Worm (Caenorhabditis elegans) whole organism, L2 larva: Measurements from ENCODE around the gene ZK1290.15.

Source experiments
- C34F6.9 ChIP-seq: fragments of 150-350 bp; optimal IDR thresholded peaks from 2 replicates; lab custom pipeline; 2014; ENCODE audit warnings: missing biosample characterization, missing genetic modification characterization
- F13H6.1 ChIP-seq: sonication (generic microtip); optimal IDR thresholded peaks from 2 replicates; lab custom pipeline; 2016; ENCODE audit warnings: missing genetic modification characterization, missing compliant biosample characterization
- R02D3.7 ChIP-seq: fragments of 150-350 bp; optimal IDR thresholded peaks from 2 replicates; lab custom pipeline; 2014; ENCODE audit warnings: missing biosample characterization, missing genetic modification characterization
- Y55F3AM.14 ChIP-seq: fragments of 200-800 bp; sonication (Bioruptor generic); optimal IDR thresholded peaks from 2 replicates; lab custom pipeline; 2018; ENCODE audit warnings: mild to moderate bottlenecking, missing genetic modification characterization, missing compliant biosample characterization
- ZK546.5 ChIP-seq: sonication (generic microtip); optimal IDR thresholded peaks from 2 replicates; lab custom pipeline; 2017; ENCODE audit warnings: missing biosample characterization, missing genetic modification characterization
- alr-1 ChIP-seq: fragments of 150-350 bp; optimal IDR thresholded peaks from 2 replicates; lab custom pipeline; 2014; ENCODE audit warnings: missing biosample characterization, missing genetic modification characterization
- aly-2 ChIP-seq: fragments of 150-350 bp; optimal IDR thresholded peaks from 2 replicates; lab custom pipeline; 2014; ENCODE audit warnings: missing biosample characterization, missing genetic modification characterization
- blmp-1 ChIP-seq: sonication (generic microtip); optimal IDR thresholded peaks from 2 replicates; lab custom pipeline; 2017; ENCODE audit warnings: missing genetic modification characterization, mild to moderate bottlenecking, missing compliant biosample characterization, antibody characterized with exemption, moderate library complexity; ENCODE audit not compliant: insufficient read depth
- ceh-16 ChIP-seq: fragments of 150-350 bp; optimal IDR thresholded peaks from 2 replicates; lab custom pipeline; 2014; ENCODE audit warnings: missing biosample characterization, missing genetic modification characterization
- ceh-82 ChIP-seq: fragments of 150-350 bp; optimal IDR thresholded peaks from 2 replicates; lab custom pipeline; 2014; ENCODE audit warnings: missing biosample characterization, missing genetic modification characterization
- crh-2 ChIP-seq: sonication (generic microtip); optimal IDR thresholded peaks from 2 replicates; lab custom pipeline; 2017; ENCODE audit warnings: missing biosample characterization, missing genetic modification characterization
- dmd-4 ChIP-seq: sonication (generic microtip); optimal IDR thresholded peaks from 2 replicates; lab custom pipeline; 2017; ENCODE audit warnings: missing biosample characterization, missing genetic modification characterization
- egl-27 ChIP-seq: sonication (generic microtip); optimal IDR thresholded peaks from 3 replicates; lab custom pipeline; 2017; ENCODE audit warnings: missing biosample characterization, missing genetic modification reagents, missing genetic modification characterization
- elt-1 ChIP-seq: fragments of 150-350 bp; optimal IDR thresholded peaks from 2 replicates; lab custom pipeline; 2014; ENCODE audit warnings: missing biosample characterization, missing genetic modification characterization
- elt-3 ChIP-seq: sonication (generic microtip); optimal IDR thresholded peaks from 2 replicates; lab custom pipeline; 2017; ENCODE audit warnings: missing biosample characterization, missing genetic modification characterization
- fos-1 ChIP-seq: fragments of 150-350 bp; optimal IDR thresholded peaks from 2 replicates; lab custom pipeline; 2014; ENCODE audit warnings: missing biosample characterization, missing genetic modification characterization
- gmeb-1 ChIP-seq: fragments of 150-350 bp; optimal IDR thresholded peaks from 2 replicates; lab custom pipeline; 2014; ENCODE audit warnings: missing biosample characterization, missing genetic modification characterization
- lin-11 ChIP-seq: fragments of 150-350 bp; sonication (generic microtip); optimal IDR thresholded peaks from 2 replicates; lab custom pipeline; 2014; ENCODE audit warnings: missing biosample characterization, missing genetic modification characterization, inconsistent platforms, mixed read lengths
- lin-13 ChIP-seq: fragments of 150-350 bp; optimal IDR thresholded peaks from 2 replicates; lab custom pipeline; 2014; ENCODE audit warnings: missing biosample characterization, missing genetic modification reagents, missing genetic modification characterization
- lin-39 ChIP-seq: fragments of 150-350 bp; optimal IDR thresholded peaks from 2 replicates; lab custom pipeline; 2014; ENCODE audit warnings: missing biosample characterization, missing genetic modification reagents, missing genetic modification characterization
- lsy-2 ChIP-seq, 2 experiments: fragments of 150-350 bp in 1 of 2; sonication (generic microtip) in 1 of 2; optimal IDR thresholded peaks; 2 replicates each; lab custom pipeline; 2014 to 2017; ENCODE audit warnings: missing biosample characterization in 2 of 2, missing genetic modification characterization in 2 of 2
- mab-5 ChIP-seq: fragments of 150-350 bp; optimal IDR thresholded peaks from 2 replicates; lab custom pipeline; 2014; ENCODE audit warnings: missing biosample characterization, missing genetic modification characterization
- mbf-1 ChIP-seq: sonication (generic microtip); optimal IDR thresholded peaks from 2 replicates; lab custom pipeline; 2017; ENCODE audit warnings: missing biosample characterization, missing genetic modification characterization
- mdl-1 ChIP-seq, 2 experiments: fragments of 150-350 bp in 1 of 2; sonication (generic microtip) in 1 of 2; optimal IDR thresholded peaks; 2 replicates each; lab custom pipeline; 2017; ENCODE audit warnings: missing biosample characterization in 2 of 2, missing genetic modification characterization in 2 of 2
- nhr-10 ChIP-seq: sonication (generic microtip); optimal IDR thresholded peaks from 2 replicates; lab custom pipeline; 2017; ENCODE audit warnings: missing biosample characterization, missing genetic modification characterization
- nhr-12 ChIP-seq: fragments of 150-350 bp; optimal IDR thresholded peaks from 2 replicates; lab custom pipeline; 2014; ENCODE audit warnings: missing biosample characterization, missing genetic modification characterization
- nhr-129 ChIP-seq: fragments of 150-350 bp; optimal IDR thresholded peaks from 2 replicates; lab custom pipeline; 2014; ENCODE audit warnings: missing biosample characterization, missing genetic modification characterization
- nhr-21 ChIP-seq: fragments of 150-350 bp; optimal IDR thresholded peaks from 2 replicates; lab custom pipeline; 2014; ENCODE audit warnings: missing biosample characterization, missing genetic modification characterization
- nhr-237 ChIP-seq: fragments of 150-350 bp; optimal IDR thresholded peaks from 2 replicates; lab custom pipeline; 2014; ENCODE audit warnings: missing biosample characterization, missing genetic modification characterization
- nhr-25 ChIP-seq: fragments of 150-350 bp; sonication (generic microtip); optimal IDR thresholded peaks from 3 replicates; lab custom pipeline; 2014; ENCODE audit warnings: missing biosample characterization, missing genetic modification characterization
- nhr-6 ChIP-seq: fragments of 150-350 bp; optimal IDR thresholded peaks from 2 replicates; lab custom pipeline; 2014; ENCODE audit warnings: missing biosample characterization, missing genetic modification characterization
- nhr-77 ChIP-seq: fragments of 150-350 bp; optimal IDR thresholded peaks from 2 replicates; lab custom pipeline; 2014; ENCODE audit warnings: missing biosample characterization, missing genetic modification characterization
- peb-1 ChIP-seq: fragments of 150-350 bp; optimal IDR thresholded peaks from 2 replicates; lab custom pipeline; 2014; ENCODE audit warnings: missing biosample characterization, missing genetic modification characterization
- sem-4 ChIP-seq: fragments of 150-350 bp; optimal IDR thresholded peaks from 2 replicates; lab custom pipeline; 2014; ENCODE audit warnings: missing biosample characterization, missing genetic modification reagents, missing genetic modification characterization
- skn-1 ChIP-seq: sonication (generic microtip); optimal IDR thresholded peaks from 2 replicates; lab custom pipeline; 2017; ENCODE audit warnings: missing biosample characterization, missing genetic modification characterization
- sma-3 ChIP-seq: sonication (generic microtip); optimal IDR thresholded peaks from 2 replicates; lab custom pipeline; 2016; ENCODE audit warnings: missing genetic modification reagents, missing genetic modification characterization, missing compliant biosample characterization
- sma-9 ChIP-seq, 2 experiments: fragments of 150-350 bp in 1 of 2; sonication (generic microtip) in 1 of 2; optimal IDR thresholded peaks; 2 replicates each; lab custom pipeline; 2014 to 2016; ENCODE audit warnings: missing genetic modification characterization in 2 of 2, mild to moderate bottlenecking in 1 of 2, missing biosample characterization in 1 of 2, missing compliant biosample characterization in 1 of 2, missing genetic modification reagents in 1 of 2, moderate library complexity in 1 of 2
- snpc-4 ChIP-seq: fragments of 150-350 bp; optimal IDR thresholded peaks from 2 replicates; lab custom pipeline; 2014; ENCODE audit warnings: missing biosample characterization, missing genetic modification characterization
- unc-39 ChIP-seq: fragments of 150-350 bp; optimal IDR thresholded peaks from 2 replicates; lab custom pipeline; 2014; ENCODE audit warnings: missing biosample characterization, missing genetic modification characterization
- unc-55 ChIP-seq: fragments of 150-350 bp; sonication (generic microtip); optimal IDR thresholded peaks from 3 replicates; lab custom pipeline; 2014; ENCODE audit warnings: missing biosample characterization, missing genetic modification reagents, missing genetic modification characterization
- zag-1 ChIP-seq: fragments of 150-350 bp; optimal IDR thresholded peaks from 2 replicates; lab custom pipeline; 2014; ENCODE audit warnings: missing biosample characterization, missing genetic modification characterization
- ztf-1 ChIP-seq: fragments of 200-800 bp; sonication (Bioruptor generic); conservative IDR thresholded peaks from 2 replicates; pipeline ENCODE4 v1.3.6; 2022; ENCODE audit warnings: missing genetic modification characterization, missing compliant biosample characterization
- ztf-11 ChIP-seq: sonication (generic microtip); optimal IDR thresholded peaks from 2 replicates; lab custom pipeline; 2017; ENCODE audit warnings: missing biosample characterization, missing genetic modification characterization
- ztf-4 ChIP-seq: fragments of 150-350 bp; optimal IDR thresholded peaks from 2 replicates; lab custom pipeline; 2014; ENCODE audit warnings: missing biosample characterization, missing genetic modification characterization

The ZK1290.15 gene

ce11 chrII:7523281-7523680, at the start of gene ZK1290.15:
Gene ZK1290.15 (plus strand): TSS chrII:7523581.
- no peak for TF ChIP-seq crh-2 (tag; lab: Kevin White, UChicago)
- no peak for TF ChIP-seq nhr-77 (tag; lab: Kevin White, UChicago)
- TF ChIP-seq R02D3.7 (tag; lab: Kevin White, UChicago) = no peak
- no peak for TF ChIP-seq elt-3 (tag; lab: Kevin White, UChicago)
- TF ChIP-seq dmd-4 = no peak
- TF ChIP-seq ztf-1 (GFP tag; lab: Robert Waterston, UW) = no peak
- no peak for TF ChIP-seq aly-2
- TF ChIP-seq unc-39 (tag; lab: Kevin White, UChicago) = no peak
- no peak for TF ChIP-seq C34F6.9 (tag; lab: Kevin White, UChicago)
- no peak for TF ChIP-seq nhr-12 (tag; lab: Kevin White, UChicago)
- no peak for TF ChIP-seq ceh-16 (tag; lab: Kevin White, UChicago)
- TF ChIP-seq egl-27 = no peak
- TF ChIP-seq gmeb-1 = no peak
- no peak for TF ChIP-seq nhr-21 (tag; lab: Kevin White, UChicago)
- no peak for TF ChIP-seq sem-4
- no peak for TF ChIP-seq elt-1

DNA sequence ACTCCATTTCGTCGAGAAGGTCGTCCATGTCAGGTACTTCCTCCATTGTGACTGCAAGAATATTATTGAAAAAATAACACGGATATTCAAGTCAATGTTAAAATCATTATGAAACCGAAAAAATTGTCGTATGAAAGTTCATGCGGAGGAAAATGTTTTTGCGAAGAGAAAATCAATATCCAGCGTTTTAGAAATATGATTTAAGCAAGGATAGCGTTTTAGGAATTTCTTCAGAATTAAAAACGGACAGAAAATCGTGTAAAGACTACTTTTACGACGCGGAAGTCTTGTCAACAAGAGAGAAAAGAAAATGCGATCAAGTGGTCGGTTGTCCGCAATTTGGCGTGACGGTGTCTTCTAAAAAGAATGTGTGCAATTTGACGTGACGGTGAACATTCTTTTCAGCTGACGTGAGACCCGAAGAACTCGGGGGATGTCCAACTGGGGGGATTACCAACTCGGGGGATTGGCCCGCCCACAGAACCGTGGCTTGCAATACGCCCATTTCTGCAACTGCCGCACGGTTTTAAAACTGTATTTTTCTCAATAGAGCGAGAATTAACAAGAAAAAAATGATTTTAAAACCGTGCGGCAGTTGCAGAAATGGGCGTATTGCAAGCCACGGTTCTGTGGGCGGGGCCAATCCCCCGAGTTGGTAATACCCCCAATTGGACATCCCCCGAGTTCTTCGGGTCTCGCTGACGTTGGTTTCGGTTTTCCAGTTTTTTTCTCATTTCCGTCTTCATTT, 44.7 kb upstream of the ZK1290.15 start, which contains the start of the genes aka-1 and ubc-6:
aka-1 (minus strand) TSS at position 51 of the 748 bp plus-strand sequence.
ubc-6 (plus strand) TSS at position 701 of the 748 bp plus-strand sequence.
- no peak for TF ChIP-seq nhr-10
- TF ChIP-seq blmp-1 = peak; percentile 47
- TF ChIP-seq lin-39 (tag; lab: Kevin White, UChicago) = no peak
- TF ChIP-seq nhr-237 = peak; percentile 41
- TF ChIP-seq mab-5 (tag; lab: Kevin White, UChicago) = peak; percentile 55
- TF ChIP-seq mdl-1 (tag; optimal IDR thresholded peaks at IDR 0.05; lab: Kevin White, UChicago) = peak in 1 of 2 experiments; percentile 52
- TF ChIP-seq skn-1 = no peak
- TF ChIP-seq lsy-2 (tag; optimal IDR thresholded peaks at IDR 0.05; lab: Kevin White, UChicago) = peak; percentile 58 to 87
- peak; percentile 95 for TF ChIP-seq sma-3 (GFP tag; lab: Kevin White, UChicago)
- TF ChIP-seq unc-55 = peak; percentile 80
- TF ChIP-seq nhr-77 (tag; lab: Kevin White, UChicago) = peak; percentile 28
- peak; percentile 77 for TF ChIP-seq crh-2 (tag; lab: Kevin White, UChicago)
- peak; percentile 59 for TF ChIP-seq nhr-6 (tag; lab: Kevin White, UChicago)
- TF ChIP-seq peb-1 (tag; lab: Kevin White, UChicago) = no peak
- peak; percentile 60 for TF ChIP-seq sma-9 (GFP tag; optimal IDR thresholded peaks at IDR 0.05; lab: Kevin White, UChicago)
- no peak for TF ChIP-seq sma-9 (tag; optimal IDR thresholded peaks at IDR 0.05; lab: Kevin White, UChicago)
- peak; percentile 78 for TF ChIP-seq lin-13 (GFP tag; lab: Kevin White, UChicago)
- TF ChIP-seq unc-39 (tag; lab: Kevin White, UChicago) = no peak
- TF ChIP-seq fos-1 (tag; lab: Kevin White, UChicago) = peak; percentile 68
- TF ChIP-seq nhr-21 (tag; lab: Kevin White, UChicago) = peak; percentile 79
- no peak for TF ChIP-seq ceh-82 (tag; lab: Kevin White, UChicago)
- peak; percentile 33 for TF ChIP-seq snpc-4 (tag; lab: Kevin White, UChicago)
- peak; percentile 81 for TF ChIP-seq C34F6.9 (tag; lab: Kevin White, UChicago)
- TF ChIP-seq Y55F3AM.14 (GFP tag; lab: Kevin White, UChicago) = peak; percentile 71
- TF ChIP-seq nhr-129 (tag; lab: Kevin White, UChicago) = peak; percentile 84
- TF ChIP-seq elt-3 (tag; lab: Kevin White, UChicago) = no peak
- TF ChIP-seq gmeb-1 = peak; percentile 72
- no peak for TF ChIP-seq ztf-11 (tag; lab: Kevin White, UChicago)
- TF ChIP-seq mbf-1 = no peak
- peak; percentile 83 for TF ChIP-seq nhr-25 (tag; lab: Kevin White, UChicago)
- TF ChIP-seq lin-11 (tag; lab: Kevin White, UChicago) = peak; percentile 89
- no peak for TF ChIP-seq ZK546.5
- TF ChIP-seq nhr-12 (tag; lab: Kevin White, UChicago) = no peak
- TF ChIP-seq F13H6.1 (tag; lab: Kevin White, UChicago) = peak; percentile 92
- TF ChIP-seq egl-27 = peak; percentile 52
- peak; percentile 80 for TF ChIP-seq sem-4
- TF ChIP-seq ztf-4 (tag; lab: Kevin White, UChicago) = peak; percentile 0
- no peak for TF ChIP-seq alr-1
- peak; percentile 37 for TF ChIP-seq zag-1 (tag; lab: Kevin White, UChicago)
